Worm (Caenorhabditis elegans): ENCODE results near the gene twk-17.

- TF ChIP-seq nhr-12 (tag; optimal IDR thresholded peaks at IDR 0.05) (no peak), snpc-4 (tag; optimal IDR thresholded peaks at IDR 0.05) (no peak), lsy-2 (tag; optimal IDR thresholded peaks at IDR 0.05) (no peak)
These were observed 30.9 kb upstream of the twk-17 start for ce11 chrX:7638790-7639189.
